Fruit fly (Drosophila melanogaster) whole organism, larva: ENCODE results near the gene CG31445.

Experiments used
- noc ChIP-seq: fragments of 200-800 bp; sonication (Bioruptor generic); optimal IDR thresholded peaks from 3 replicates; lab custom pipeline; 2019; ENCODE audit warnings: missing biosample characterization, mild to moderate bottlenecking, missing genetic modification characterization, moderate library complexity

Gene CG31445

DNA sequence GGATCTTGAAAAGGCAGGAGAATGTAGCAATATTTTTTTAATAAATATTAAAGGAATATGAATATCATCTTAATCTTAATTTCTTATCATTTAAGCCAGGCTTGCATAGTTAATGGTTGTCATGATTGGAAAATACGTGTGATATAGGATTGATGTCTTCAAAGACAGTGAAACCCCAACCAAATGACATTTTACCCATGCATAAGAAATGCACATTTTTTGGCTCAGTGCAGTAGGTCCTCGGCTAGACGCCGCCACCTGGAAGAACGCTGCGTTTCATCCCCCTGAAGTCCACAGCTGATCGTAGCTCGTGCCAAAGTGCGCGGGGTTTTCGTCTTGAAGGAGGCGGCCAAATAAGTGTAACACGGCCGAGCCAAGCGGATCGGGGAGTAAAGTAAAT lies 22.0 kb upstream of the CG31445 start:
- no peak for TF ChIP-seq noc (tag; lab: Kevin White, UChicago)

- TF ChIP-seq noc (tag; lab: Kevin White, UChicago) = no peak
Measured at dm6 chr3R:29265075-29265474, 20.4 kb upstream of the CG31445 start.

dm6 chr3R:29263264-29263663 lies 18.6 kb upstream of the CG31445 start:
- no peak for TF ChIP-seq noc (tag; lab: Kevin White, UChicago)

- no peak for TF ChIP-seq noc (tag; lab: Kevin White, UChicago)
Measured at dm6 chr3R:29262481-29262880, 17.9 kb upstream of the CG31445 start.

DNA sequence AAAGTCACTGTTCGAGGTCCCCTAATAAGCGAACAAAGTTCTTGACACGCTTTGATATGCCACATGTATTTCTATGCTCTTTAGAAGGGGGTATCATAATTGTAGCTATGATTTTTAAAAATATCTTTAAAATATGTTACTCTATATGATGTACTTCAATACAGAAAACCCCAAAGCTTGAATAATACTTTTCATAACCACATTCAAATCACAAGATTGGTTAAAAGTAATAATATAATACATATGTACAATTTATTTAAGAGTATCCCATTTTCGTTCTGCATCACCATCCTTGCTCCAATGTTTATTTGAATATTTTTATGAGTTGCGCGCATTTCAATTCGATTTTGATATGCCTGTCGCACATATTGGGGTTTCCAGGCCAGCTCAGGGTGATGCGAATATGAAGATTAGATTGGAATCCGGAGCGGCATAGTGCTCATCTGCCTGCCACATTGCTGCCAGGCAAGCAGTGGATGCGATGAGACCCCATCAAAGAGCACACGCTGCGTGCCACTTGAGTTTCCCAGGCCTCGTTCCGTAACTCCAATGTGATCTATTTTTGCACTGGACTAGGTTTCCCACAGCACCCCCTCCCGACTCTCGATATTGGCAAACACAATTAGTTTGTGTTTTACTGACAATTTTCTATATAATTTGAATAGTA lies 15.0 kb upstream of the CG31445 start:
- TF ChIP-seq noc (tag; lab: Kevin White, UChicago) = no peak

- TF ChIP-seq noc (tag; lab: Kevin White, UChicago) = no peak
Measured at dm6 chr3R:29257890-29258691, 13.5 kb upstream of the CG31445 start.

DNA sequence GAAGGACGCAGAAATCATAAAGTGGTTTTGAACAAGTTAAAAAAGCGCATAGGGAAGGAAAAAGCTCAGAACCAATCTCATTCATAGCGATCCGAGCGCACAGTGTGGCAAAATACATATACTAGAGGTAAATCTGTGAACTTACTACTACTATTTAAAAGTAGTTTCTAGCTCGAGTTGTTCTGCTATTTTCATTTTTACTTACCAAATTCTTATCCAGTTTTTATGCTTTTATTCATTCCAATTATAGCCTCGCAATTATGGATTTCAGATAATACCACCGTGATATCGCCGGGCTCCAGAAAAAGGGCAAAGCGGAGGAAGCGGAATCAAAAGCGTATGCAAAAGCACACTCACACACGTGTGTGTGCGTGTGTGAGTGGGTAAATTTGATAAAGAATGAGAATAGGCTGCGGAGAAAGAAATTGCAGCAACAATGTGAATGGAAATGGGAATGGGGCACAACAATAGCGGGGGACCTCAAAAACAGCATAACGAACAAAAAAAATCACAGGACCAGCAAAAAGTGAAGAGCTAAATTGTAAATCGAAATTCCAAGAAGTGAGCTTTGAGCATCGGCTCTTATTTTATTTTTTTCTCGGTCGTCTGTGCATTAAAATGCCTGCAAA lies 12.3 kb upstream of the CG31445 start:
- no peak for TF ChIP-seq noc (tag; lab: Kevin White, UChicago)

DNA sequence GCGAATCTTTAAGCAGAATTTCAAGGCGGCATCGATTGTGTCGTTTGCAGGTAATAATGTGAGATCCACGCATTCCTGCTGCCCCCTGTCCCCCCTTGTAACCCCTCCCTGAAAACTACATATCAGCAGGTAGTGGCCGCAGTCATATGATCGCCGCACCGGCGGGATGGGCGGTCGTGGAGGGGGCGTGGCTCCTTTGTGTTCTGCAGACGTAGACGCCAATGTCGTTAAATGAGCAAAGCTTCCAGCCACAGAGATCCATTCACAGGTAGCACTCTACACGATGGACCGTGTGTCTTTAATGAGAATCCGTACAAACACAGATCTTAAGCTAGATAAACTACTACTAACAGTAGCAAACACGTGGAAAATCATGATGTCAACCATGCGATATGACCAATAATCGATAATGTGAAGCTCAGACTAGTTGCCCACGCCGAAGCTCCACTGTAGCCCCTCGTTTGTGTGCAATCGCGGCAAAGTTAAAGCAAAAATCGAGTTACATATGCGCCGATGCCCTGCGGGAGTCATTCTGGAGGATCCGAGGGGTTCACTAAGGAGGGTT lies 11.4 kb upstream of the CG31445 start, which contains the start of gene CG45544:
Gene CG45544, plus strand, starts transcription at position 523 of the 565 bp plus-strand sequence.
- no peak for TF ChIP-seq noc (tag; lab: Kevin White, UChicago)

DNA sequence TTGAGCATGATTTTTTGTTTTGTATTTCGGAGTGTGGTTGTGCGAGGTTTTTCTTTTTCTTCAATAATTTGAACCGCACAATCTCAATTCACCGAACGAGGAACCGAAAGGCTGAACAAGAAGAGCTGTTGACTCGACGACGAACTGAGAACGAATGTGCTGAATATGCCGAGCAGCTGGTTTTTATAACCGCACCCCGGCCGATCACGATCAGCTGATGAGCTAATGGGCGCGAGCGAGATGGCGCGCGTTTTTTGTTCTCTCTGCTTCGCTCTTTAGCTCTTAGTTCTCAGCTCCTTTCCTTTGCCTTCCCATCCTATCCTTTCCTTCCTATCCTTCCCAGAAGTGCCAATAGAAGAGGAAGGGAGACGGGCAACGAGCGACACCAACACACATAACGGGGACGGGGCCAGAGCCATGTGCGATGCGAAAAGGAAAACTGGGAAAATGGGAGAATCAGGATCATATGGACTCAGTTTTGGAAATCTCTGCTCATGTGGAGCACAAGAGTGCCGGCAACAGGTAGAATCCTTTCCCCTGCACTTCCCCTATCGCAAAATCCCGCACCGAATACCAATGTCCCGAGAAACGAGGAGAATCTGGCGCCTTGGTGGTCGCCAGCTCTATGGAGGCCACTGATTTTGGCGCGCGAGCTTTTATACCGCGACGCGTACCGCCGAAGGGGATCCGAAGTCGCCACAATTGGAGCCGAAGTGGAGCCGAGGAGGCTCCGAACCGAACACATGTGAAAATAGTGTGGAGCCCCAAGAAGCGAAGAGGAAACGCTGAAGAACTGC lies 10.7 kb upstream of the CG31445 start, which contains the start of gene stg:
Gene stg, minus strand, starts transcription at position 635 of the 797 bp plus-strand sequence.
- no peak for TF ChIP-seq noc (tag; lab: Kevin White, UChicago)

- no peak for TF ChIP-seq noc (tag; lab: Kevin White, UChicago)
Measured at dm6 chr3R:29254383-29254782, 9.8 kb upstream of the CG31445 start.

DNA sequence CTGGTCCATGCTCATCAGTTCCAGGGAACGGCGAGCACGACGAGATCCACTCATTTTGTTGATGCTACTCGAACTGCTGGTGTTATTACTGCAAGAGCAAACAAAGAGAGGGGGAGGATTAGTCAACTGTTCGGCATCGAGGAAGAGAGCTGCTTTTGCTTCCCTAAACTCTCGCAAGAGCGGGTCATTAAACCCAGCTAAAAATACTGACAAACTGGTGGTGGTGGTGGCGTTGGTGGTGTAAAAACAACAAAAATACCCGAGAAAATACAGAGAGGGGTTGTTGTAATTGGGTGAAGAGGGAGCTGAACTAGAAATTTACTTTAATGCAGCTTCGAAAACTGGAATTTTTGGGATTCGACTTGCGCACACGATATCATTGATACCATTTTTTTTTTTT lies 9.2 kb upstream of the CG31445 start:
- TF ChIP-seq noc (tag; lab: Kevin White, UChicago) = no peak

- no peak for TF ChIP-seq noc (tag; lab: Kevin White, UChicago)
Measured at dm6 chr3R:29251418-29251817, 6.8 kb upstream of the CG31445 start.

DNA sequence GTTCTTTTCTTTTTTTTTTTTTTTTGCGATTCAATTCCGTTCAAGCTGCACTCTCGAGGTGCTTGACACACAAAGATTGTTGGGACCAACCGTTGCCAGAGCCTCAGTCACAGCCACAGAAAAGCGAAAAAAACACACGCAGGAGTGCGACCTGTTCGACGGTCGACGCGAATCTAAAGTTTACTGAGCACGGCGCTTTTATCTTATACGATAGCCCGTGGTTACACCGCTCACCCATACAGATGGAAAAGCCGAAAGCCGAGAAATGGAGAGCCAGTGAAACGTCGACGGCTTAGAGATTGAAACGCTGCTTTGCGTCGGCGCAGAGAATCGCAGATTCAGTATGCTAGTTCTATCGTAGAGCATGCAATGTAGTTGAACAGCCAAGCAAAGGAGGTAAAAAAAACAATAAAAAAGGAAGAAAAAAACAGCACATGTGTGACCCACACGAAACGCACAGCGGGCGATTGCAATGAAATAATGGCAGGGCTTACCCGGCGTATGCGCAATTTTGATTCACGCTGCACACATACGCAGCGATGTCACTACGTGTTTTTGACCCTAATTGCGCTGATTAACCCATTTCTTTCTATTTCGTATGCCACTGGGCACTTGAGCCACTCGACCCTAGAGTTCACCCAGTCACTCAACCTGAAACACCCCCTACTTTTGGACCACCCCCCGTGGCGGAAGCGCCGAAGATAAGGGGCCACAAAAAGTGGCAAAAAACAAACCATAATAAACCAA lies 5.8 kb upstream of the CG31445 start, which contains the start of gene SP1029:
Gene SP1029, minus strand, starts transcription at position 180 of the 747 bp plus-strand sequence.
- TF ChIP-seq noc (tag; lab: Kevin White, UChicago) = no peak

DNA sequence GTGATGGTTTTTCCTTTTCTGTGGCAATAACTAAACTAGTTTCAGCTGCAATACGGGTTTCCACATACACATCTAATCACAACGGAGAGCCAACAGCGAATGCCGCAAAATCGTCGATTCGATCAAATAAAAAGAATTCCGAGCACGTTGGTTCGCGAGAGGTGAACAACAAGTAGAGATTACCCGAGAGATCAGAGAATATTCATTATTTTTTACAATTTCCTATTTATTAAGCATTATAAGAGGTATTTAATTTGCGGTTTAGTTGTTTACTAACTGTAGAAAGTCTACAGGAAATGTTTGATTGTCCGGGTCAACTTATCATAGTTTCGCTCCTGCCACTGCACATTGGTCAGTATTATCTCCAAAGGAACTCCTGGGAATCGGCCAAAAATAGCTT lies 6.0 kb downstream of the CG31445 start, which contains the start of gene CG11951:
Gene CG11951, minus strand, starts transcription at position 101 of the 400 bp plus-strand sequence.
- TF ChIP-seq noc (tag; lab: Kevin White, UChicago) = no peak
